Worm (Caenorhabditis elegans) whole organism, late embryonic: ENCODE measurements around the gene sre-15.

Experiments
- dmd-4 ChIP-seq: sonication (generic microtip); optimal IDR thresholded peaks from 2 replicates; lab custom pipeline; 2016; ENCODE audit warnings: borderline replicate concordance, missing genetic modification characterization, missing compliant biosample characterization
- dve-1 ChIP-seq: sonication (generic microtip); optimal IDR thresholded peaks from 2 replicates; lab custom pipeline; 2017; ENCODE audit warnings: antibody characterized with exemption, mild to moderate bottlenecking, missing genetic modification characterization, missing compliant biosample characterization
- fkh-6 ChIP-seq: sonication (generic microtip); optimal IDR thresholded peaks from 2 replicates; lab custom pipeline; 2016; ENCODE audit warnings: missing genetic modification characterization, missing compliant biosample characterization
- lim-6 ChIP-seq: sonication (generic microtip); optimal IDR thresholded peaks from 2 replicates; lab custom pipeline; 2016; ENCODE audit warnings: missing genetic modification characterization, missing compliant biosample characterization
- pha-4 ChIP-seq: fragments of 150-350 bp; optimal IDR thresholded peaks from 2 replicates; lab custom pipeline; 2018; ENCODE audit warnings: missing biosample characterization, missing genetic modification reagents, missing genetic modification characterization

- no peak for TF ChIP-seq pha-4 (tag; lab: Kevin White, UChicago)
- no peak for TF ChIP-seq lim-6
- TF ChIP-seq dmd-4 (tag; lab: Kevin White, UChicago) = no peak
- TF ChIP-seq dve-1 (tag; lab: Kevin White, UChicago) = no peak
- TF ChIP-seq fkh-6 = no peak
These were observed 29.8 kb upstream of the sre-15 start for ce11 chrIV:12274365-12274764.
